Fruit fly (Drosophila melanogaster): ENCODE results near the gene Acbp1.

Acbp1 gene

DNA sequence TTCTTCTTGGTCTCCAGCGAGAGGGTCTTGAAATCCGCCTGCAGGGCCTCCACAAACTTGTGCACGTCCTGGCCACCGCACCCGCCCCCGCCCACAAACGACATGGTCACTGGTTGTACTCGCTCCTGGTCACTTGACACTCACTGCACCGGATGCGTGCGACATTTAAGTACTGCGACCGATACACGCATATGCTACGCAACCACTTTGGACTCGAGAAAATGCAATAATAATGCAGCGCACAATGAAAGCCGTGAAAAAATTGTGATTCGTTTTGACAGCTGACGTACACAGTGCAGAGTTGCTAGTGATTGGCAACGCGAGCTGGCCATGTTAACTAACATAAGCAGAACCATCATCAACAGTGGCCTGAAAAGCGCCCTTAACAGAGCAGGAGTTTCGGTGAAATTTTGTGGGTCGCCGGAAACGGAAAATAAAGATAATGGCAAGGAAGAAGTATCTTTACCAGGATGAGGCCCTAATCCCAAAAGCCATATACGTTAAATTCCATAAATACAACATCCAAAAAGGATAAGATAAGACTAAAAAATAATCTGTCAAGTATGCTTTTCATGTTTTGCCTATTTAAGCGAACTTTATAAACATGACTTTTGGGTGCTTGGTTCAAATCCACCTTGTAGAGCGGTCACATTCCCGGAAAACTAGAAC is 38.4 kb downstream of the Acbp1 start, which contains the start of the genes mon2 and CG8673 (continued):
- TF ChIP-seq Ets97D (GFP tag; optimal IDR thresholded peaks at IDR 0.05), result no peak
- TF ChIP-seq gcm2 (GFP tag; optimal IDR thresholded peaks at IDR 0.05), result no peak
- no peak for TF ChIP-seq CG18619 (GFP tag; optimal IDR thresholded peaks at IDR 0.05)
- TF ChIP-seq crol (GFP tag; IDR thresholded peaks at IDR 0.05), result peak; percentile 89
- TF ChIP-seq CG7357 (GFP tag; IDR thresholded peaks at IDR 0.05), result no peak
- no peak for TF ChIP-seq Six4 (GFP tag; optimal IDR thresholded peaks at IDR 0.05)
- no peak for TF ChIP-seq hkb (optimal IDR thresholded peaks at IDR 0.05)
- no peak for TF ChIP-seq hkb (GFP tag; IDR thresholded peaks at IDR 0.05)
- no peak for TF ChIP-seq lab (GFP tag; optimal IDR thresholded peaks at IDR 0.05)
- no peak for TF ChIP-seq Sox100B (GFP tag; optimal IDR thresholded peaks at IDR 0.05)
- no peak for TF ChIP-seq pho (GFP tag; optimal IDR thresholded peaks at IDR 0.05)
- no peak for TF ChIP-seq Ada2b (GFP tag; IDR thresholded peaks at IDR 0.05)
- no peak for TF ChIP-seq CG31365 (tag; optimal IDR thresholded peaks at IDR 0.05)
- TF ChIP-seq HmgD (GFP tag; optimal IDR thresholded peaks at IDR 0.05), result no peak
- TF ChIP-seq kni (GFP tag; optimal IDR thresholded peaks at IDR 0.05), result no peak
- no peak for TF ChIP-seq esg (GFP tag; conservative IDR thresholded peaks at IDR 0.05)

DNA sequence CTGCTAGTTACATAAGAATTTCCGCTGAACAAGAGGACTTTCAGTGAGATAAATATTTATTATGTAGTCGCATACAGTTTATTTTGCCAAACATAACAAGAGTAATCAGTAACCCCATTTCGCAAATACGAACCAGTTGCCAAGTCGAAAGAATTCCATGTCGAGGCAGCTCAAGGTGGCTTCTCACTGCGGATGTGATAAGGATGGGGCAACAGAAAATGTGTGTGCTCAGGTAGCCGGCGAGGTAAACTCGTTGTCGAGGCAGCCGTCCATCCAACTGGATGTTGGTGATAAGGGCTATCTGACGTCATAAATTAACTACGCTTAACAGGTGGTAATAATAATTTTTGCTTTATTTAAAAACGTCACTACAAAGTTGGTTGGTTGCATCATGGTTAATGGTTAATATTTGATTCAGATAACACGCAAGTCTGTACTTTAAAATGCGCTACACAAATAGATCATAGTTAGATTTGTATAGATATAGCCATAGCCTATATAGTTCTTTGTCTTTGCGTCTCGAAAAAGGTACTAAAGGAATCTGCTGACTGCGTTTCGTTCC is 45.5 kb downstream of the Acbp1 start:
- TF ChIP-seq CG7745 (tag; optimal IDR thresholded peaks at IDR 0.05) (no peak), CG9932 (GFP tag; IDR thresholded peaks at IDR 0.05) (no peak), GATAe (GFP tag; conservative IDR thresholded peaks at IDR 0.05) (no peak), tio (GFP tag; optimal IDR thresholded peaks at IDR 0.05) (no peak), CG15479 (GFP tag; optimal IDR thresholded peaks at IDR 0.05) (peak; percentile 92), wor (GFP tag; IDR thresholded peaks at IDR 0.05) (no peak), Adf1 (GFP tag; IDR thresholded peaks at IDR 0.05) (no peak), Pdp1 (GFP tag; optimal IDR thresholded peaks at IDR 0.05) (peak in 1 of 2 experiments; percentile 61), sug (tag; optimal IDR thresholded peaks at IDR 0.05) (peak; percentile 55), CG11247 (GFP tag; IDR thresholded peaks at IDR 0.05) (no peak), eve (GFP tag; optimal IDR thresholded peaks at IDR 0.05) (no peak), CG13296 (GFP tag; optimal IDR thresholded peaks at IDR 0.05) (peak; percentile 31), BtbVII (GFP tag; optimal IDR thresholded peaks at IDR 0.05) (peak; percentile 82), exex (tag; optimal IDR thresholded peaks at IDR 0.05) (peak; percentile 91), CG34376 (GFP tag; optimal IDR thresholded peaks at IDR 0.05) (peak; percentile 48), CG2199 (GFP tag; IDR thresholded peaks at IDR 0.05) (0 out of 3 replicates have a peak, but pooled peaks have one; percentile 29)

Data from whole organism, embryonic.